Worm (Caenorhabditis elegans) whole organism, L4 larva: Measurements from ENCODE around the gene hsp-25.
A peak's percentile ranks its signal among the peaks of the same experiment; 100 is the strongest.

Source experiments
- F37D6.2 ChIP-seq: sonication (generic microtip); optimal IDR thresholded peaks from 2 replicates; lab custom pipeline; 2016; ENCODE audit warnings: mild to moderate bottlenecking, missing genetic modification characterization, missing compliant biosample characterization
- Y75B8A.6 ChIP-seq: fragments of 200-800 bp; sonication (Bioruptor generic); IDR thresholded peaks from 2 replicates; pipeline ENCODE4 v1.3.6; 2022; ENCODE audit warnings: missing genetic modification reagents, missing genetic modification characterization, missing compliant biosample characterization
- attf-4 ChIP-seq: sonication (generic microtip); optimal IDR thresholded peaks from 3 replicates; lab custom pipeline; 2017; ENCODE audit warnings: missing biosample characterization, missing genetic modification characterization
- ceh-20 ChIP-seq: fragments of 200-800 bp; sonication (Bioruptor generic); IDR thresholded peaks from 2 replicates; pipeline ENCODE4 v1.3.6; 2022; ENCODE audit warnings: missing genetic modification reagents, missing genetic modification characterization, missing compliant biosample characterization
- ceh-28 ChIP-seq: fragments of 150-350 bp; optimal IDR thresholded peaks from 2 replicates; lab custom pipeline; 2014; ENCODE audit warnings: missing biosample characterization, missing genetic modification reagents, missing genetic modification characterization
- ctbp-1 ChIP-seq: fragments of 200-800 bp; sonication (Bioruptor generic); IDR thresholded peaks from 2 replicates; pipeline ENCODE4 v1.3.6; 2022; ENCODE audit warnings: missing genetic modification reagents, missing genetic modification characterization, missing compliant biosample characterization
- daf-16 ChIP-seq, 3 experiments: sonication (generic microtip); optimal IDR thresholded peaks; 2 replicates each; lab custom pipeline; 2016 to 2017; ENCODE audit warnings: missing genetic modification characterization in 3 of 3, missing genetic modification reagents in 3 of 3, mild to moderate bottlenecking in 2 of 3, missing compliant biosample characterization in 2 of 3, missing biosample characterization in 1 of 3, moderate library complexity in 1 of 3
- dmd-6 ChIP-seq: fragments of 200-800 bp; sonication (Bioruptor generic); IDR thresholded peaks from 2 replicates; pipeline ENCODE4 v1.3.6; 2022; ENCODE audit warnings: missing genetic modification reagents, missing genetic modification characterization, missing compliant biosample characterization
- dmd-8 ChIP-seq: fragments of 200-800 bp; sonication (Bioruptor generic); IDR thresholded peaks from 2 replicates; pipeline ENCODE4 v1.3.6; 2022; ENCODE audit warnings: missing genetic modification characterization, missing compliant biosample characterization
- dpl-1 ChIP-seq: fragments of 150-350 bp; optimal IDR thresholded peaks from 2 replicates; lab custom pipeline; 2014; ENCODE audit warnings: missing biosample characterization, missing genetic modification reagents, missing genetic modification characterization
- dve-1 ChIP-seq: sonication (generic microtip); optimal IDR thresholded peaks from 2 replicates; lab custom pipeline; 2017; ENCODE audit warnings: antibody characterized with exemption, mild to moderate bottlenecking, missing genetic modification characterization, missing compliant biosample characterization; ENCODE audit not compliant: insufficient read depth
- egl-43 ChIP-seq: fragments of 200-800 bp; sonication (Bioruptor generic); IDR thresholded peaks from 2 replicates; pipeline ENCODE4 v1.3.6; 2022; ENCODE audit warnings: missing genetic modification reagents, missing genetic modification characterization, missing compliant biosample characterization
- fos-1 ChIP-seq: fragments of 150-350 bp; optimal IDR thresholded peaks from 2 replicates; lab custom pipeline; 2014; ENCODE audit warnings: missing biosample characterization, missing genetic modification characterization
- hlh-11 ChIP-seq: fragments of 200-800 bp; sonication (Bioruptor generic); optimal IDR thresholded peaks from 2 replicates; lab custom pipeline; 2018; ENCODE audit warnings: mild to moderate bottlenecking, missing genetic modification characterization, missing compliant biosample characterization
- hlh-30 ChIP-seq: sonication (generic microtip); optimal IDR thresholded peaks from 2 replicates; lab custom pipeline; 2017; ENCODE audit warnings: antibody characterized with exemption, mild to moderate bottlenecking, missing genetic modification characterization, missing compliant biosample characterization; ENCODE audit not compliant: insufficient read depth
- hmg-1.1 ChIP-seq: fragments of 200-800 bp; sonication (Bioruptor generic); IDR thresholded peaks from 2 replicates; pipeline ENCODE4 v1.3.6; 2022; ENCODE audit warnings: missing genetic modification reagents, missing genetic modification characterization, missing compliant biosample characterization
- jun-1 ChIP-seq: fragments of 150-350 bp; optimal IDR thresholded peaks from 2 replicates; lab custom pipeline; 2014; ENCODE audit warnings: missing biosample characterization, missing genetic modification reagents, missing genetic modification characterization
- lin-1 ChIP-seq: fragments of 200-800 bp; sonication (Bioruptor generic); IDR thresholded peaks from 2 replicates; pipeline ENCODE4 v1.3.6; 2022; ENCODE audit warnings: missing genetic modification reagents, missing genetic modification characterization, missing compliant biosample characterization
- lin-15B ChIP-seq: fragments of 150-350 bp; sonication (generic microtip); optimal IDR thresholded peaks from 3 replicates; lab custom pipeline; 2014; ENCODE audit warnings: missing biosample characterization, missing genetic modification characterization
- lin-29 ChIP-seq: fragments of 200-800 bp; sonication (Bioruptor generic); IDR thresholded peaks from 2 replicates; pipeline ENCODE4 v1.3.6; 2022; ENCODE audit warnings: missing genetic modification reagents, missing genetic modification characterization, missing compliant biosample characterization
- lsy-2 ChIP-seq, 2 experiments: fragments of 150-350 bp in 1 of 2; sonication (generic microtip) in 1 of 2; optimal IDR thresholded peaks; 2 replicates each; lab custom pipeline; 2014 to 2017; ENCODE audit warnings: missing biosample characterization in 2 of 2, missing genetic modification characterization in 2 of 2
- mdl-1 ChIP-seq, 2 experiments: fragments of 150-350 bp in 1 of 2; sonication (generic microtip) in 1 of 2; optimal IDR thresholded peaks; 2 replicates each; lab custom pipeline; 2014 to 2017; ENCODE audit warnings: missing biosample characterization in 2 of 2, missing genetic modification characterization in 2 of 2
- mep-1 ChIP-seq: fragments of 150-350 bp; sonication (generic microtip); optimal IDR thresholded peaks from 3 replicates; lab custom pipeline; 2014; ENCODE audit warnings: missing biosample characterization, missing genetic modification characterization
- mxl-3 ChIP-seq: fragments of 200-800 bp; sonication (Bioruptor generic); optimal IDR thresholded peaks from 2 replicates; lab custom pipeline; 2018; ENCODE audit warnings: mild to moderate bottlenecking, missing genetic modification characterization, missing compliant biosample characterization
- nhr-10 ChIP-seq: fragments of 150-350 bp; optimal IDR thresholded peaks from 2 replicates; lab custom pipeline; 2014; ENCODE audit warnings: missing biosample characterization, missing genetic modification characterization
- nhr-111 ChIP-seq: fragments of 200-800 bp; sonication (Bioruptor generic); optimal IDR thresholded peaks from 2 replicates; lab custom pipeline; 2018; ENCODE audit warnings: mild to moderate bottlenecking, missing genetic modification characterization, missing compliant biosample characterization
- nhr-28 ChIP-seq: fragments of 150-350 bp; optimal IDR thresholded peaks from 2 replicates; lab custom pipeline; 2014; ENCODE audit warnings: missing biosample characterization, missing genetic modification characterization
- nhr-48 ChIP-seq: sonication (generic microtip); optimal IDR thresholded peaks from 2 replicates; lab custom pipeline; 2016; ENCODE audit warnings: mild to moderate bottlenecking, missing genetic modification characterization, missing compliant biosample characterization
- nhr-6 ChIP-seq: fragments of 150-350 bp; optimal IDR thresholded peaks from 2 replicates; lab custom pipeline; 2014; ENCODE audit warnings: missing biosample characterization, missing genetic modification characterization
- nhr-77 ChIP-seq: fragments of 150-350 bp; optimal IDR thresholded peaks from 2 replicates; lab custom pipeline; 2014; ENCODE audit warnings: missing biosample characterization, missing genetic modification characterization
- pha-4 ChIP-seq, 2 experiments: fragments of 150-350 bp in 1 of 2; fragments of 200-800 bp in 1 of 2; sonication (Bioruptor generic) in 1 of 2; IDR thresholded peaks in 1 of 2; optimal IDR thresholded peaks in 1 of 2; 2 replicates each; pipeline versions ENCODE4 v1.3.6 to Lab custom; 2014 to 2022; ENCODE audit warnings: missing genetic modification characterization in 2 of 2, missing genetic modification reagents in 2 of 2, missing biosample characterization in 1 of 2, missing compliant biosample characterization in 1 of 2
- pqm-1 ChIP-seq: sonication (generic microtip); optimal IDR thresholded peaks from 2 replicates; lab custom pipeline; 2017; ENCODE audit warnings: missing biosample characterization, missing genetic modification characterization
- tra-1 ChIP-seq: fragments of 200-800 bp; sonication (Bioruptor generic); IDR thresholded peaks from 2 replicates; pipeline ENCODE4 v1.3.6; 2022; ENCODE audit warnings: missing genetic modification reagents, missing genetic modification characterization, missing compliant biosample characterization
- unc-62 ChIP-seq, 3 experiments: fragments of 150-350 bp in 1 of 3; sonication (generic microtip); optimal IDR thresholded peaks in 2 of 3; peaks in 1 of 3; 1 replicate in 1 of 3; 2 replicates in 2 of 3; lab custom pipeline; 2014 to 2017; ENCODE audit warnings: missing biosample characterization in 3 of 3, missing genetic modification characterization in 3 of 3, missing genetic modification reagents in 3 of 3, missing genotype in 1 of 3
- vab-7 ChIP-seq: fragments of 200-800 bp; sonication (Bioruptor generic); IDR thresholded peaks from 2 replicates; pipeline ENCODE4 v1.3.6; 2022; ENCODE audit warnings: missing genetic modification reagents, missing genetic modification characterization, missing compliant biosample characterization
- zfp-2 ChIP-seq: sonication (generic microtip); optimal IDR thresholded peaks from 2 replicates; lab custom pipeline; 2016; ENCODE audit warnings: mild to moderate bottlenecking, missing genetic modification characterization, missing compliant biosample characterization
- ztf-11 ChIP-seq: fragments of 150-350 bp; optimal IDR thresholded peaks from 2 replicates; lab custom pipeline; 2014; ENCODE audit warnings: missing biosample characterization, missing genetic modification characterization
- ztf-7 ChIP-seq: fragments of 150-350 bp; optimal IDR thresholded peaks from 2 replicates; lab custom pipeline; 2014; ENCODE audit warnings: missing biosample characterization, missing genetic modification characterization

Gene hsp-25

ce11 chrX:6057580-6058305, 18.3 kb upstream of the hsp-25 start, which contains the start of gene gln-1:
Gene gln-1, plus strand, starts transcription at chrX:6058255.
- 0 out of 2 replicates have a peak, but pooled peaks have one; percentile 33 for TF ChIP-seq hmg-1.1
- peak; percentile 49 for TF ChIP-seq mep-1 (tag; lab: Kevin White, UChicago)
- TF ChIP-seq mxl-3: peak; percentile 29
- no peak for TF ChIP-seq vab-7 (GFP tag; lab: Robert Waterston, UW)
- TF ChIP-seq fos-1 (tag; lab: Kevin White, UChicago): no peak
- TF ChIP-seq F37D6.2 (tag; lab: Kevin White, UChicago): no peak
- no peak for TF ChIP-seq pha-4 (GFP tag; IDR thresholded peaks at IDR 0.05; lab: Robert Waterston, UW)
- TF ChIP-seq pha-4 (tag; optimal IDR thresholded peaks at IDR 0.05; lab: Kevin White, UChicago): no peak
- peak; percentile 67 for TF ChIP-seq dmd-6 (GFP tag; lab: Robert Waterston, UW)
- TF ChIP-seq hlh-30 (tag; lab: Kevin White, UChicago): peak; percentile 36
- peak; percentile 66 for TF ChIP-seq nhr-28 (tag; lab: Kevin White, UChicago)
- TF ChIP-seq lin-29 (GFP tag; lab: Robert Waterston, UW): no peak
- peak in 1 of 2 experiments; percentile 89 for TF ChIP-seq unc-62 (GFP tag; optimal IDR thresholded peaks at IDR 0.05 in 1 of 2; lab: Kevin White, UChicago)
- no peak for TF ChIP-seq unc-62 (tag; optimal IDR thresholded peaks at IDR 0.05; lab: Kevin White, UChicago)
- TF ChIP-seq attf-4: no peak
- no peak for TF ChIP-seq egl-43 (GFP tag; lab: Robert Waterston, UW)
- TF ChIP-seq jun-1 (tag; lab: Kevin White, UChicago): no peak
- peak; percentile 66 for TF ChIP-seq nhr-10
- no peak for TF ChIP-seq Y75B8A.6 (GFP tag; lab: Robert Waterston, UW)
- TF ChIP-seq ctbp-1 (GFP tag; lab: Robert Waterston, UW): no peak
- no peak for TF ChIP-seq ceh-20
- TF ChIP-seq dmd-8 (GFP tag; lab: Robert Waterston, UW): no peak
- TF ChIP-seq nhr-48: peak; percentile 45
- TF ChIP-seq dve-1: peak; percentile 54
- TF ChIP-seq pqm-1 (tag; lab: Kevin White, UChicago): peak; percentile 70
- no peak for TF ChIP-seq daf-16 (GFP tag; optimal IDR thresholded peaks at IDR 0.05; lab: Kevin White, UChicago)
- peak; percentile 67 for TF ChIP-seq daf-16 (tag; optimal IDR thresholded peaks at IDR 0.05; lab: Kevin White, UChicago)
- no peak for TF ChIP-seq ztf-11 (tag; lab: Kevin White, UChicago)
- no peak for TF ChIP-seq zfp-2 (tag; lab: Kevin White, UChicago)
- TF ChIP-seq tra-1 (GFP tag; lab: Robert Waterston, UW): no peak
- TF ChIP-seq mdl-1 (tag; optimal IDR thresholded peaks at IDR 0.05; lab: Kevin White, UChicago): peak in 1 of 2 experiments; percentile 50
- TF ChIP-seq nhr-111 (GFP tag; lab: Kevin White, UChicago): no peak
- TF ChIP-seq nhr-77 (tag; lab: Kevin White, UChicago): peak; percentile 45
- no peak for TF ChIP-seq lin-1 (GFP tag; lab: Robert Waterston, UW)
- peak; percentile 17 for TF ChIP-seq nhr-6
- TF ChIP-seq lin-15B (tag; lab: Kevin White, UChicago): no peak
- TF ChIP-seq hlh-11 (tag; lab: Kevin White, UChicago): peak; percentile 59

- TF ChIP-seq ztf-7 (tag; lab: Kevin White, UChicago) (no peak), lsy-2 (tag; optimal IDR thresholded peaks at IDR 0.05; lab: Kevin White, UChicago) (peak in 1 of 2 experiments; percentile 43), dve-1 (peak; percentile 31), dpl-1 (peak; percentile 4), daf-16 (GFP tag; optimal IDR thresholded peaks at IDR 0.05; lab: Kevin White, UChicago) (no peak), daf-16 (tag; optimal IDR thresholded peaks at IDR 0.05; lab: Kevin White, UChicago) (peak; percentile 13), ceh-28 (tag; lab: Kevin White, UChicago) (no peak)
Measured at ce11 chrX:6052744-6053143, 13.3 kb upstream of the hsp-25 start, which contains the start of gene C45B2.6. Gene C45B2.6, plus strand, starts transcription at chrX:6052879.
